Fruit fly (Drosophila melanogaster) whole organism, wandering third instar larva: ENCODE measurements around the gene Cpr64Aa.
A peak's percentile ranks its signal among the peaks of the same experiment; 100 is the strongest.

Experiments used
- CG9705 ChIP-seq: fragments of 200-800 bp; sonication (Bioruptor generic); optimal IDR thresholded peaks from 2 replicates; lab custom pipeline; 2018; ENCODE audit warnings: missing biosample characterization, mild to moderate bottlenecking, missing genetic modification characterization
- Dfd ChIP-seq: fragments of >200 bp; optimal IDR thresholded peaks from 2 replicates; lab custom pipeline; 2017; ENCODE audit warnings: missing biosample characterization, missing genetic modification characterization
- Jra ChIP-seq: sonication (Bioruptor generic); optimal IDR thresholded peaks from 2 replicates; lab custom pipeline; 2016; ENCODE audit warnings: missing biosample characterization, missing genetic modification characterization
- Mio ChIP-seq: sonication (Bioruptor generic); optimal IDR thresholded peaks from 2 replicates; lab custom pipeline; 2016; ENCODE audit warnings: missing biosample characterization, missing genetic modification characterization
- br ChIP-seq: fragments of 200-800 bp; sonication (Bioruptor generic); optimal IDR thresholded peaks from 2 replicates; lab custom pipeline; 2016; ENCODE audit warnings: missing biosample characterization, missing genetic modification characterization
- dsf ChIP-seq: sonication (Bioruptor generic); optimal IDR thresholded peaks from 2 replicates; lab custom pipeline; 2016; ENCODE audit warnings: missing biosample characterization, missing genetic modification characterization, borderline replicate concordance
- ey ChIP-seq: fragments of 200-800 bp; sonication (Bioruptor generic); optimal IDR thresholded peaks from 2 replicates; lab custom pipeline; 2016; ENCODE audit warnings: missing biosample characterization, missing genetic modification characterization
- foxo ChIP-seq, 2 experiments: fragments of 200-800 bp; sonication (Bioruptor generic); optimal IDR thresholded peaks; 2 replicates in 1 of 2; 3 replicates in 1 of 2; lab custom pipeline; 2016 to 2017; ENCODE audit warnings: missing biosample characterization in 2 of 2, missing genetic modification characterization in 2 of 2
- fru ChIP-seq: fragments of 200-800 bp; sonication (Bioruptor generic); optimal IDR thresholded peaks from 3 replicates; lab custom pipeline; 2016; ENCODE audit warnings: missing biosample characterization, mild to moderate bottlenecking, missing genetic modification characterization
- h ChIP-seq: fragments of 200-800 bp; sonication (Bioruptor generic); optimal IDR thresholded peaks from 3 replicates; lab custom pipeline; 2016; ENCODE audit warnings: missing biosample characterization, mild to moderate bottlenecking, missing genetic modification characterization
- psq ChIP-seq: fragments of 200-800 bp; sonication (Bioruptor generic); optimal IDR thresholded peaks from 3 replicates; lab custom pipeline; 2017; ENCODE audit warnings: missing biosample characterization, mild to moderate bottlenecking, missing genetic modification characterization, moderate library complexity
- sv ChIP-seq: fragments of 200-800 bp; sonication (Bioruptor generic); optimal IDR thresholded peaks from 3 replicates; lab custom pipeline; 2016; ENCODE audit warnings: missing biosample characterization, missing genetic modification characterization
- tai ChIP-seq: sonication (Bioruptor generic); optimal IDR thresholded peaks from 2 replicates; lab custom pipeline; 2016; ENCODE audit warnings: missing biosample characterization, missing genetic modification characterization
- usp ChIP-seq: fragments of >200 bp; optimal IDR thresholded peaks from 2 replicates; lab custom pipeline; 2017; ENCODE audit warnings: missing biosample characterization, missing genetic modification characterization

DNA sequence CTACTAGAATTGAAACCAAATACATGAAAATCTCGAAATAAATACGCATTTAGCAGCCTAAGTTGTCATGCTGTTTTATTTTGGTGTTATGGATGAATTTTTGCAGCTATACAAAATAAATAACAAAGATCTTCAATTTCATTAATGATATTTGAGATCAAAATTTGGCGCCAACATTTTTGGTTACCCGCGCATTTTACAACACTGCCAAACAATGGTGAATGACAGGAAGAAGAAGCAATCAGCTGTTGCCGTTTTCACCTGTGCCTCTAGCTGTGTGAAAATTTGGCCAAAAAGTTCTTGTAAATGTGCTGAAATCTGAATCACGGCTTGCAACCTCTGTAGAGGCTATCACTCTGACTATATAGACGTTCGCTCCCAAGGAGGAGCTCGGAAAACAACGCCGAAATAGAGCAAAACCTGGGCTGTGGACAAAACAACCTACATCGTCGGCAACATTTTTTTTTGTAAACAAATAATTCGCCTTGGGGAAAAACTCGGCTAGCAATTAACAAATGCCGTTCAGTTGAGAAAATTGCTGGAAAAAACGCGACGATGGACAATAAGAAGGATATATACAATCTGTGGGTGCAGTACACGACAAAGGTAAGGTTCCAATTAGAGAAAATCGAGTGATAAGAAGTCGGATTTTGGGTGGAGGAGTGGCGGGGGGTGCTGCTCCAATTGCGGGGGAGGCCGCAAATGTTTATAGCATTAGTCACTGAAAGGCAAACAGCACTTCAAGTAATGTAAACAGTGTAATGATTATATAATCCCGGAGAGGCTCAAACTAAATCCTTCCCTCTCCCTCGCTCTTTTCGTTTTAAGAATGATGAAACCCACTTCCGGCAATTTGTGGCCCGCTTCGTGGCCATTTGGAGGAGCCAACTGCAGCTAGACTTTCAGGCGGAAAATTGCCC is 15.0 kb downstream of the Cpr64Aa start, which contains the start of gene CG43367:
- TF ChIP-seq br (GFP tag; lab: Kevin White, UChicago): no peak
- peak in 1 of 2 experiments; percentile 16 for TF ChIP-seq foxo (GFP tag; optimal IDR thresholded peaks at IDR 0.05; lab: Kevin White, UChicago)
- TF ChIP-seq CG9705: no peak
- no peak for TF ChIP-seq dsf (GFP tag; lab: Kevin White, UChicago)
- no peak for TF ChIP-seq psq (GFP tag; lab: Kevin White, UChicago)
- no peak for TF ChIP-seq fru (GFP tag; lab: Kevin White, UChicago)
- no peak for TF ChIP-seq Dfd (GFP tag; lab: Kevin White, UChicago)
- no peak for TF ChIP-seq sv (GFP tag; lab: Kevin White, UChicago)
- no peak for TF ChIP-seq tai (GFP tag; lab: Kevin White, UChicago)
- TF ChIP-seq h: no peak
- no peak for TF ChIP-seq Mio (GFP tag; lab: Kevin White, UChicago)
- no peak for TF ChIP-seq usp (GFP tag; lab: Kevin White, UChicago)
- TF ChIP-seq Jra (GFP tag; lab: Kevin White, UChicago): no peak
- no peak for TF ChIP-seq ey (GFP tag; lab: Kevin White, UChicago)
